Worm (Caenorhabditis elegans) whole organism, L1 larva: ENCODE measurements around the gene Y45F10B.8.
A peak's percentile ranks its signal among the peaks of the same experiment; 100 is the strongest.
"Not testable (repeated sequence)": the region's sequence is repeated elsewhere in the genome, so short reads cannot be mapped to it uniquely, and the experiment has no call there.

Experiments
- F16B12.6 ChIP-seq: fragments of 150-350 bp; optimal IDR thresholded peaks from 2 replicates; lab custom pipeline; 2014; ENCODE audit warnings: missing biosample characterization, missing genetic modification characterization
- ceh-63 ChIP-seq: fragments of 200-800 bp; sonication (Bioruptor generic); optimal IDR thresholded peaks from 2 replicates; lab custom pipeline; 2018; ENCODE audit warnings: mild to moderate bottlenecking, missing genetic modification characterization, missing compliant biosample characterization
- ceh-82 ChIP-seq, 3 experiments: fragments of 150-350 bp in 1 of 3; sonication (generic microtip) in 2 of 3; optimal IDR thresholded peaks; 2 replicates each; lab custom pipeline; 2014 to 2017; ENCODE audit warnings: missing biosample characterization in 3 of 3, missing genetic modification characterization in 3 of 3
- ces-1 ChIP-seq: fragments of 150-350 bp; optimal IDR thresholded peaks from 2 replicates; lab custom pipeline; 2014; ENCODE audit warnings: missing biosample characterization, missing genetic modification reagents, missing genetic modification characterization
- dsc-1 ChIP-seq: sonication (generic microtip); optimal IDR thresholded peaks from 2 replicates; lab custom pipeline; 2016; ENCODE audit warnings: mild to moderate bottlenecking, missing genetic modification characterization, missing compliant biosample characterization
- efl-1 ChIP-seq, 4 experiments: fragments of 150-350 bp; optimal IDR thresholded peaks in 3 of 4; peaks in 1 of 4; 1 replicate in 1 of 4; 2 replicates in 3 of 4; lab custom pipeline; 2014; ENCODE audit warnings: missing biosample characterization in 2 of 4, missing genetic modification characterization in 2 of 4, missing genetic modification reagents in 2 of 4
- efl-3 ChIP-seq: fragments of 200-800 bp; sonication (Bioruptor generic); optimal IDR thresholded peaks from 2 replicates; lab custom pipeline; 2018; ENCODE audit warnings: mild to moderate bottlenecking, missing genetic modification characterization, missing compliant biosample characterization
- egl-13 ChIP-seq: sonication (generic microtip); optimal IDR thresholded peaks from 2 replicates; lab custom pipeline; 2016; ENCODE audit warnings: missing genotype, missing genetic modification reagents, missing genetic modification characterization, missing compliant biosample characterization
- egl-27 ChIP-seq, 2 experiments: fragments of 150-350 bp in 1 of 2; sonication (generic microtip); optimal IDR thresholded peaks; 3 replicates each; lab custom pipeline; 2017 to 2018; ENCODE audit warnings: missing biosample characterization in 2 of 2, missing genetic modification characterization in 2 of 2, missing genetic modification reagents in 2 of 2
- ets-5 ChIP-seq: fragments of 200-800 bp; sonication (Bioruptor generic); IDR thresholded peaks from 2 replicates; pipeline ENCODE4 v1.3.6; 2022; ENCODE audit warnings: missing genetic modification characterization, missing compliant biosample characterization
- fkh-10 ChIP-seq: sonication (generic microtip); optimal IDR thresholded peaks from 2 replicates; lab custom pipeline; 2017; ENCODE audit warnings: missing biosample characterization, missing genetic modification reagents, missing genetic modification characterization
- fkh-8 ChIP-seq: sonication (generic microtip); optimal IDR thresholded peaks from 2 replicates; lab custom pipeline; 2016; ENCODE audit warnings: mild to moderate bottlenecking, missing genetic modification characterization, missing compliant biosample characterization
- fos-1 ChIP-seq: fragments of 150-350 bp; optimal IDR thresholded peaks from 2 replicates; lab custom pipeline; 2014; ENCODE audit warnings: missing biosample characterization, missing genetic modification characterization
- hlh-17 ChIP-seq: fragments of 200-800 bp; sonication (Bioruptor generic); optimal IDR thresholded peaks from 2 replicates; lab custom pipeline; 2018; ENCODE audit warnings: missing genetic modification characterization, mild to moderate bottlenecking, missing compliant biosample characterization, moderate library complexity, borderline replicate concordance
- irx-1 ChIP-seq: sonication (generic microtip); optimal IDR thresholded peaks from 2 replicates; lab custom pipeline; 2016; ENCODE audit warnings: missing genetic modification characterization, missing compliant biosample characterization
- jun-1 ChIP-seq: fragments of 150-350 bp; optimal IDR thresholded peaks from 2 replicates; lab custom pipeline; 2014; ENCODE audit warnings: missing biosample characterization, missing genetic modification reagents, missing genetic modification characterization
- lin-14 ChIP-seq: fragments of 200-800 bp; sonication (Bioruptor generic); optimal IDR thresholded peaks from 2 replicates; lab custom pipeline; 2018; ENCODE audit warnings: mild to moderate bottlenecking, missing genetic modification characterization, moderate library complexity, missing compliant biosample characterization
- lin-15B ChIP-seq: fragments of 150-350 bp; sonication (generic microtip); optimal IDR thresholded peaks from 3 replicates; lab custom pipeline; 2014; ENCODE audit warnings: missing biosample characterization, missing genetic modification characterization
- mab-9 ChIP-seq: fragments of 200-800 bp; sonication (Bioruptor generic); IDR thresholded peaks from 2 replicates; pipeline ENCODE4 v1.3.6; 2022; ENCODE audit warnings: missing genetic modification reagents, missing genetic modification characterization, missing compliant biosample characterization
- mdl-1 ChIP-seq, 2 experiments: fragments of 150-350 bp; optimal IDR thresholded peaks; 2 replicates each; lab custom pipeline; 2014 to 2017; ENCODE audit warnings: missing biosample characterization in 2 of 2, missing genetic modification characterization in 2 of 2, inconsistent platforms in 1 of 2
- nhr-11 ChIP-seq: fragments of 150-350 bp; optimal IDR thresholded peaks from 2 replicates; lab custom pipeline; 2014; ENCODE audit warnings: missing biosample characterization, missing genetic modification characterization
- nhr-19 ChIP-seq: fragments of 200-800 bp; sonication (Bioruptor generic); conservative IDR thresholded peaks from 2 replicates; pipeline ENCODE4 v1.3.6; 2022; ENCODE audit warnings: missing genetic modification characterization, missing compliant biosample characterization
- nhr-28 ChIP-seq: fragments of 150-350 bp; optimal IDR thresholded peaks from 2 replicates; lab custom pipeline; 2014; ENCODE audit warnings: missing biosample characterization, missing genetic modification characterization
- nhr-71 ChIP-seq: sonication (generic microtip); optimal IDR thresholded peaks from 2 replicates; lab custom pipeline; 2016; ENCODE audit warnings: mild to moderate bottlenecking, missing genetic modification characterization, moderate library complexity, missing compliant biosample characterization
- nhr-76 ChIP-seq: sonication (generic microtip); optimal IDR thresholded peaks from 2 replicates; lab custom pipeline; 2017; ENCODE audit warnings: missing biosample characterization, missing genetic modification characterization
- nhr-77 ChIP-seq: fragments of 150-350 bp; optimal IDR thresholded peaks from 2 replicates; lab custom pipeline; 2014; ENCODE audit warnings: missing biosample characterization, missing genetic modification characterization
- nhr-85 ChIP-seq: sonication (generic microtip); peaks from one replicate; lab custom pipeline; 2016; ENCODE audit warnings: missing genetic modification characterization, inconsistent platforms, missing compliant biosample characterization
- nhr-90 ChIP-seq: sonication (generic microtip); optimal IDR thresholded peaks from 2 replicates; lab custom pipeline; 2016; ENCODE audit warnings: mild to moderate bottlenecking, missing genetic modification characterization, missing compliant biosample characterization; ENCODE audit not compliant: poor library complexity
- pax-3 ChIP-seq: fragments of 200-800 bp; sonication (Bioruptor generic); optimal IDR thresholded peaks from 2 replicates; lab custom pipeline; 2018; ENCODE audit warnings: mild to moderate bottlenecking, missing genetic modification characterization, moderate library complexity, missing compliant biosample characterization
- pqm-1 ChIP-seq: sonication (generic microtip); optimal IDR thresholded peaks from 3 replicates; lab custom pipeline; 2017; ENCODE audit warnings: missing biosample characterization, missing genetic modification characterization
- rnt-1 ChIP-seq: sonication (generic microtip); optimal IDR thresholded peaks from 2 replicates; lab custom pipeline; 2016; ENCODE audit warnings: mild to moderate bottlenecking, missing genetic modification characterization, moderate library complexity, missing compliant biosample characterization
- sox-4 ChIP-seq: sonication (generic microtip); optimal IDR thresholded peaks from 2 replicates; lab custom pipeline; 2016; ENCODE audit warnings: missing genetic modification characterization, missing compliant biosample characterization
- sptf-1 ChIP-seq: fragments of 150-350 bp; optimal IDR thresholded peaks from 2 replicates; lab custom pipeline; 2014; ENCODE audit warnings: missing biosample characterization, missing genetic modification characterization
- sup-37 ChIP-seq: fragments of 200-800 bp; sonication (Bioruptor generic); optimal IDR thresholded peaks from 2 replicates; lab custom pipeline; 2018; ENCODE audit warnings: mild to moderate bottlenecking, missing genetic modification characterization, missing compliant biosample characterization
- tlp-1 ChIP-seq: fragments of 150-350 bp; optimal IDR thresholded peaks from 2 replicates; lab custom pipeline; 2014; ENCODE audit warnings: missing biosample characterization, missing genetic modification characterization
- unc-30 ChIP-seq: sonication (generic microtip); optimal IDR thresholded peaks from 2 replicates; lab custom pipeline; 2017; ENCODE audit warnings: missing biosample characterization, missing genetic modification characterization
- unc-62 ChIP-seq: fragments of 150-350 bp; optimal IDR thresholded peaks from 2 replicates; lab custom pipeline; 2014; ENCODE audit warnings: missing biosample characterization, missing genetic modification reagents, missing genetic modification characterization
- unc-98 ChIP-seq: fragments of 200-800 bp; sonication (Bioruptor generic); IDR thresholded peaks from 2 replicates; pipeline ENCODE4 v1.3.6; 2022; ENCODE audit warnings: missing genetic modification characterization, missing compliant biosample characterization
- xbp-1 ChIP-seq: sonication (generic microtip); optimal IDR thresholded peaks from 2 replicates; lab custom pipeline; 2016; ENCODE audit warnings: missing genetic modification characterization, missing compliant biosample characterization
- ztf-4 ChIP-seq: fragments of 150-350 bp; optimal IDR thresholded peaks from 2 replicates; lab custom pipeline; 2014; ENCODE audit warnings: missing biosample characterization, missing genetic modification characterization

Gene Y45F10B.8

ce11 chrIV:13582909-13583308 lies 4.8 kb upstream of the Y45F10B.8 start, which contains the start of gene sru-12:
Gene sru-12, plus strand, starts transcription at chrIV:13583209.
- no peak for TF ChIP-seq nhr-90
- no peak for TF ChIP-seq ets-5 (GFP tag; lab: Robert Waterston, UW)
- TF ChIP-seq F16B12.6 (tag; lab: Kevin White, UChicago): no peak
- no peak for TF ChIP-seq efl-3 (GFP tag; lab: Kevin White, UChicago)
- TF ChIP-seq irx-1 (tag; lab: Kevin White, UChicago): no peak
- TF ChIP-seq ztf-4 (tag; lab: Kevin White, UChicago): no peak
- no peak for TF ChIP-seq dsc-1 (tag; lab: Kevin White, UChicago)

ce11 chrIV:13578953-13579352 lies 879 bp upstream of the Y45F10B.8 start, which contains the start of gene sru-16:
Gene sru-16, plus strand, starts transcription at chrIV:13579253.
- not testable (repeated sequence) for TF ChIP-seq efl-3 (GFP tag; lab: Kevin White, UChicago); nhr-11 (tag; lab: Kevin White, UChicago); efl-1 (optimal IDR thresholded peaks at IDR 0.05; lab: Kevin White, UChicago); efl-1 (GFP tag; optimal IDR thresholded peaks at IDR 0.05 in 1 of 2; lab: Kevin White, UChicago)

- TF ChIP-seq tlp-1 (tag; lab: Kevin White, UChicago) (no peak), fkh-8 (no peak), efl-3 (GFP tag; lab: Kevin White, UChicago) (no peak), hlh-17 (no peak), egl-27 (tag; optimal IDR thresholded peaks at IDR 0.05; lab: Kevin White, UChicago) (no peak), sup-37 (no peak), sox-4 (tag; lab: Kevin White, UChicago) (no peak), pqm-1 (no peak), nhr-85 (no peak), nhr-76 (tag; lab: Kevin White, UChicago) (no peak), F16B12.6 (tag; lab: Kevin White, UChicago) (no peak), unc-30 (no peak), nhr-77 (no peak)
- TF ChIP-seq, all 84 proteins: peak for 0
Observed at ce11 chrIV:13575673-13576072, 2.4 kb downstream of the Y45F10B.8 start.

- no peak for TF ChIP-seq nhr-77
- no peak for TF ChIP-seq fkh-10 (GFP tag; lab: Kevin White, UChicago)
- no peak for TF ChIP-seq ces-1 (GFP tag; lab: Kevin White, UChicago)
- no peak for TF ChIP-seq fkh-8
- TF ChIP-seq nhr-85: peak; percentile 24
- TF ChIP-seq, all 84 proteins: peak for 1
Observed at ce11 chrIV:13574733-13575132, 3.3 kb downstream of the Y45F10B.8 start, which contains the start of gene srd-10. Gene srd-10, plus strand, starts transcription at chrIV:13575033.

ce11 chrIV:13564284-13564683 lies 13.8 kb downstream of the Y45F10B.8 start:
- TF ChIP-seq sox-4 (tag; lab: Kevin White, UChicago): no peak
- no peak for TF ChIP-seq unc-62 (GFP tag; lab: Kevin White, UChicago)
- TF ChIP-seq xbp-1 (tag; lab: Kevin White, UChicago): no peak
- TF ChIP-seq lin-14 (GFP tag; lab: Kevin White, UChicago): peak; percentile 49
- TF ChIP-seq fkh-10 (GFP tag; lab: Kevin White, UChicago): peak; percentile 80
- no peak for TF ChIP-seq nhr-28

- TF ChIP-seq dsc-1 (tag; lab: Kevin White, UChicago) (peak; percentile 64), nhr-71 (no peak), rnt-1 (peak; percentile 22), lin-14 (GFP tag; lab: Kevin White, UChicago) (peak; percentile 47)
Observed at ce11 chrIV:13561629-13562028, 16.4 kb downstream of the Y45F10B.8 start, which contains the start of the genes Y45F10B.13 and qui-1. Gene Y45F10B.13, minus strand, starts transcription at chrIV:13561729. Gene qui-1, plus strand, starts transcription at chrIV:13561861.

- no peak for TF ChIP-seq jun-1 (tag; lab: Kevin White, UChicago)
- TF ChIP-seq unc-98: no peak
- no peak for TF ChIP-seq mdl-1 (tag; optimal IDR thresholded peaks at IDR 0.05; lab: Kevin White, UChicago)
- TF ChIP-seq ceh-63: no peak
- TF ChIP-seq sup-37: no peak
- no peak for TF ChIP-seq ceh-82 (tag; optimal IDR thresholded peaks at IDR 0.05; lab: Kevin White, UChicago)
- no peak for TF ChIP-seq nhr-77
- no peak for TF ChIP-seq mab-9 (GFP tag; lab: Robert Waterston, UW)
- no peak for TF ChIP-seq pax-3 (tag; lab: Kevin White, UChicago)
- TF ChIP-seq lin-15B: no peak
- no peak for TF ChIP-seq fos-1 (tag; lab: Kevin White, UChicago)
- no peak for TF ChIP-seq sptf-1 (tag; lab: Kevin White, UChicago)
- no peak for TF ChIP-seq lin-14 (GFP tag; lab: Kevin White, UChicago)
- no peak for TF ChIP-seq egl-13 (tag; lab: Kevin White, UChicago)
- no peak for TF ChIP-seq unc-30
- TF ChIP-seq egl-27 (tag; optimal IDR thresholded peaks at IDR 0.05; lab: Kevin White, UChicago): no peak
- TF ChIP-seq nhr-19: no peak
Observed at ce11 chrIV:13559020-13559419, 19.1 kb downstream of the Y45F10B.8 start.
